Worm (Caenorhabditis elegans): ENCODE measurements around the gene sru-27.

Gene sru-27

ce11 chrV:1499140-1499539 lies at the start of gene sru-27:
Gene sru-27 (plus strand): TSS chrV:1499440.
- no peak for TF ChIP-seq irx-1 (tag; optimal IDR thresholded peaks at IDR 0.05)
- TF ChIP-seq elt-3 (tag; optimal IDR thresholded peaks at IDR 0.05) = no peak
- TF ChIP-seq nhr-11 (tag; optimal IDR thresholded peaks at IDR 0.05) = no peak
- no peak for TF ChIP-seq ceh-8 (GFP tag; optimal IDR thresholded peaks at IDR 0.05)
- TF ChIP-seq nhr-12 (tag; optimal IDR thresholded peaks at IDR 0.05) = no peak
- no peak for TF ChIP-seq fkh-10 (GFP tag; optimal IDR thresholded peaks at IDR 0.05)
- no peak for TF ChIP-seq mab-9 (GFP tag; IDR thresholded peaks at IDR 0.05)
- no peak for TF ChIP-seq ztf-4 (tag; optimal IDR thresholded peaks at IDR 0.05)
- TF ChIP-seq C34B4.2 (tag; optimal IDR thresholded peaks at IDR 0.05) = no peak
- no peak for TF ChIP-seq egl-27 (tag; optimal IDR thresholded peaks at IDR 0.05)
- no peak for TF ChIP-seq C04F5.9 (tag; optimal IDR thresholded peaks at IDR 0.05)
- no peak for TF ChIP-seq nhr-76 (tag; optimal IDR thresholded peaks at IDR 0.05)
- TF ChIP-seq lin-14 (GFP tag; optimal IDR thresholded peaks at IDR 0.05) = no peak
- TF ChIP-seq snpc-4 (tag; optimal IDR thresholded peaks at IDR 0.05) = no peak
- TF ChIP-seq blmp-1 (tag; optimal IDR thresholded peaks at IDR 0.05) = no peak
- TF ChIP-seq snu-23 (GFP tag; optimal IDR thresholded peaks at IDR 0.05) = no peak

ce11 chrV:1450160-1450559 lies 49.1 kb upstream of the sru-27 start, which contains the start of gene cnc-2:
Gene cnc-2 (minus strand): TSS chrV:1450183.
- no peak for TF ChIP-seq nhr-71 (tag; optimal IDR thresholded peaks at IDR 0.05)
- no peak for TF ChIP-seq ceh-90 (tag; optimal IDR thresholded peaks at IDR 0.05)
- TF ChIP-seq nhr-85 (tag) = peak; percentile 70
- no peak for TF ChIP-seq nhr-11 (tag; optimal IDR thresholded peaks at IDR 0.05)
- peak; percentile 9 for TF ChIP-seq blmp-1 (tag; optimal IDR thresholded peaks at IDR 0.05)
- no peak for TF ChIP-seq unc-62 (GFP tag; optimal IDR thresholded peaks at IDR 0.05)
- TF ChIP-seq lin-35 (GFP tag; optimal IDR thresholded peaks at IDR 0.05) = no peak

ce11 chrV:1451334-1451733 lies 47.9 kb upstream of the sru-27 start, which contains the start of gene srj-23:
Gene srj-23 (plus strand): TSS chrV:1451634.
- TF ChIP-seq lin-14 (GFP tag; optimal IDR thresholded peaks at IDR 0.05) (no peak), mab-9 (GFP tag; IDR thresholded peaks at IDR 0.05) (0 out of 2 replicates have a peak, but pooled peaks have one; percentile 16)

- TF ChIP-seq sup-37 (GFP tag; optimal IDR thresholded peaks at IDR 0.05) (no peak), mdl-1 (tag; optimal IDR thresholded peaks at IDR 0.05) (no peak), lir-3 (tag; optimal IDR thresholded peaks at IDR 0.05; ENCODE audit: poor library complexity) (no peak), ceh-63 (GFP tag; optimal IDR thresholded peaks at IDR 0.05) (no peak), pag-3 (tag; optimal IDR thresholded peaks at IDR 0.05; ENCODE audit: borderline replicate concordance, insufficient read depth) (no peak), isw-1 (GFP tag; IDR thresholded peaks at IDR 0.05) (no peak), rnt-1 (tag; optimal IDR thresholded peaks at IDR 0.05) (no peak), pax-3 (tag; optimal IDR thresholded peaks at IDR 0.05) (no peak), efl-3 (GFP tag; optimal IDR thresholded peaks at IDR 0.05) (no peak), hlh-17 (GFP tag; optimal IDR thresholded peaks at IDR 0.05; ENCODE audit: borderline replicate concordance) (no peak), dpl-1 (GFP tag; optimal IDR thresholded peaks at IDR 0.05) (no peak)
Observed at ce11 chrV:1454762-1455161, 44.5 kb upstream of the sru-27 start, which contains the start of gene chil-14. Gene chil-14 (plus strand): TSS chrV:1455062.

ce11 chrV:1455280-1455679 lies 44.0 kb upstream of the sru-27 start:
- no peak for TF ChIP-seq tlp-1 (tag; optimal IDR thresholded peaks at IDR 0.05)
- no peak for TF ChIP-seq nhr-12 (tag; optimal IDR thresholded peaks at IDR 0.05)
- no peak for TF ChIP-seq nhr-19 (GFP tag; conservative IDR thresholded peaks at IDR 0.05)
- TF ChIP-seq snpc-4 (tag; optimal IDR thresholded peaks at IDR 0.05) = peak; percentile 55
- TF ChIP-seq fkh-10 (GFP tag; optimal IDR thresholded peaks at IDR 0.05) = no peak
- TF ChIP-seq efl-3 (GFP tag; optimal IDR thresholded peaks at IDR 0.05) = no peak
- TF ChIP-seq grh-1 (GFP tag; IDR thresholded peaks at IDR 0.05) = no peak
- TF ChIP-seq pag-3 (tag; optimal IDR thresholded peaks at IDR 0.05; ENCODE audit: borderline replicate concordance, insufficient read depth) = no peak

All from whole organism, L1 larva.